Worm (Caenorhabditis elegans) whole organism, L4 larva: Measurements from ENCODE around the gene hars-1.

Experiments
- fkh-10 ChIP-seq: fragments of 150-350 bp; optimal IDR thresholded peaks from 2 replicates; lab custom pipeline; 2014; ENCODE audit warnings: missing biosample characterization, missing genetic modification reagents, missing genetic modification characterization
- hlh-30 ChIP-seq: sonication (generic microtip); optimal IDR thresholded peaks from 2 replicates; lab custom pipeline; 2017; ENCODE audit warnings: antibody characterized with exemption, mild to moderate bottlenecking, missing genetic modification characterization, missing compliant biosample characterization; ENCODE audit not compliant: insufficient read depth
- jun-1 ChIP-seq: fragments of 150-350 bp; optimal IDR thresholded peaks from 2 replicates; lab custom pipeline; 2014; ENCODE audit warnings: missing biosample characterization, missing genetic modification reagents, missing genetic modification characterization
- madf-9 ChIP-seq: fragments of 200-800 bp; sonication (Bioruptor generic); conservative IDR thresholded peaks from 2 replicates; pipeline ENCODE4 v1.3.6; 2022; ENCODE audit warnings: missing genetic modification reagents, missing genetic modification characterization, missing compliant biosample characterization
- nhr-237 ChIP-seq: sonication (generic microtip); optimal IDR thresholded peaks from 2 replicates; lab custom pipeline; 2017; ENCODE audit warnings: missing biosample characterization, missing genetic modification characterization
- pqm-1 ChIP-seq: sonication (generic microtip); optimal IDR thresholded peaks from 2 replicates; lab custom pipeline; 2017; ENCODE audit warnings: missing biosample characterization, missing genetic modification characterization
- spr-1 ChIP-seq: sonication (generic microtip); optimal IDR thresholded peaks from 2 replicates; lab custom pipeline; 2016; ENCODE audit warnings: mild to moderate bottlenecking, missing genetic modification characterization, missing compliant biosample characterization
- ztf-11 ChIP-seq: fragments of 150-350 bp; optimal IDR thresholded peaks from 2 replicates; lab custom pipeline; 2014; ENCODE audit warnings: missing biosample characterization, missing genetic modification characterization

DNA sequence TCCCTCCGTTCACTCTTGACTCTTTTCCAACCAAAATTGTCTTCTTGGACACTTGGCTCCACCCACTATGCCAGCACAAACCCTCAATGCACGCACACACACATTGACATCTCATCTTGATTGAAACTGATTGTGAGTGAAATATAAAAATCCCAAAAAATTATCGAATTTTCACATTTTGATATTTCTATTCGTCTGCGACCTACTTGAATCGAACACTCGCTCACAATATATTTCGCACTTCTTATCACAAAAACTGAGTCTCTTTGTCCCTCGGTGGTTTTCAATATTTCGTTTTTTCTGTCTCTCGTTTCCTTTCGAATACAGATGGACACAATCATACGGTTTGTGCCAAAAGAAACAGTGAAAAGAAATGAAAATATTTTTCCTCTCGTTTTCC is 38.6 kb upstream of the hars-1 start:
- TF ChIP-seq hlh-30 (tag; lab: Kevin White, UChicago) (no peak), pqm-1 (peak; percentile 34), madf-9 (GFP tag; lab: Robert Waterston, UW) (no peak), spr-1 (no peak), fkh-10 (GFP tag; lab: Kevin White, UChicago) (no peak), jun-1 (tag; lab: Kevin White, UChicago) (no peak), ztf-11 (tag; lab: Kevin White, UChicago) (no peak), nhr-237 (tag; lab: Kevin White, UChicago) (no peak)
